Worm (Caenorhabditis elegans): ENCODE measurements around the gene ttr-20.

DNA sequence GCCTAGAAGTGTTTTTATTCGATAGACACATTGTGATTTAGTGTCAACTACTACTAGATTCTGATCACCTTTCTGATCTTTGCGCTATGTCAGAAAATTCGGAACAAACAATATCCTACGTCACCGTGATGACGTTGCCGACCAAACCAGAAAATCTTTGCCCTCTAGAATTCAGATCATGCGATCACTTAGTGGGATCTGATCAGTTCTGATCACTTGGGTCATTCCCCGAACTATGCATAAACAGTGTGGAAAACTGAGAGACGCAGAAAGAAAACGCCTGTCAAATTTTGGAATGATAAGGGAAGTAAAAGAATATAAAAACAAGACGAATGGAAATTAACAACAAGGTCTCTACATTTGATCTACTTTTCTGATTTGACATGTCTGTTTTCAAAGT, 48.0 kb downstream of the ttr-20 start, which contains the start of gene F15E6.3:
- TF ChIP-seq hlh-8 (tag; optimal IDR thresholded peaks at IDR 0.05), result no peak
- TF ChIP-seq tbx-2 (tag; optimal IDR thresholded peaks at IDR 0.05), result no peak
- TF ChIP-seq sox-2 (GFP tag; IDR thresholded peaks at IDR 0.05), result no peak
- no peak for TF ChIP-seq dmd-4 (tag; optimal IDR thresholded peaks at IDR 0.05; ENCODE audit: borderline replicate concordance)
- TF ChIP-seq nhr-11 (tag; optimal IDR thresholded peaks at IDR 0.05), result no peak
- TF ChIP-seq unc-42 (tag; optimal IDR thresholded peaks at IDR 0.05), result no peak
- no peak for TF ChIP-seq ceh-6 (GFP tag; optimal IDR thresholded peaks at IDR 0.05)

Measured in whole organism, late embryonic.